Fruit fly (Drosophila melanogaster): ENCODE results near the gene Mettl14.
A peak's percentile ranks its signal among the peaks of the same experiment; 100 is the strongest.

Gene Mettl14

dm6 chr2L:8311091-8311490 is 2.9 kb downstream of the Mettl14 start, which contains the start of the genes CG7810 and CG7806 (continued):
- TF ChIP-seq CG15269 (tag; optimal IDR thresholded peaks at IDR 0.05) (peak; percentile 92), jigr1 (GFP tag; IDR thresholded peaks at IDR 0.05) (no peak; the same call in 2 of the 3 replicates), CG4707 (GFP tag; optimal IDR thresholded peaks at IDR 0.05) (peak; percentile 57), CG2116 (GFP tag; optimal IDR thresholded peaks at IDR 0.05) (peak; percentile 92), CG12659 (GFP tag; optimal IDR thresholded peaks at IDR 0.05) (peak; percentile 95), CG18476 (GFP tag; optimal IDR thresholded peaks at IDR 0.05) (peak; percentile 82), shn (GFP tag; optimal IDR thresholded peaks at IDR 0.05) (peak; percentile 74), CG15479 (GFP tag; optimal IDR thresholded peaks at IDR 0.05) (peak; percentile 79), kni (GFP tag; optimal IDR thresholded peaks at IDR 0.05) (peak; percentile 42), MTF-1 (GFP tag; optimal IDR thresholded peaks at IDR 0.05; ENCODE audit: borderline replicate concordance) (peak; percentile 53), btn (GFP tag; optimal IDR thresholded peaks at IDR 0.05) (peak; percentile 64), dpn (GFP tag; optimal IDR thresholded peaks at IDR 0.05) (peak; percentile 78 to 91), jing (GFP tag; optimal IDR thresholded peaks at IDR 0.05) (peak; percentile 58), pros (GFP tag; optimal IDR thresholded peaks at IDR 0.05) (peak; percentile 37), Nf-YA (GFP tag; IDR thresholded peaks at IDR 0.05) (peak; percentile 69; the same call in 1 of the 2 replicates), CG4282 (GFP tag; optimal IDR thresholded peaks at IDR 0.05) (peak; percentile 25), psq (GFP tag; optimal IDR thresholded peaks at IDR 0.05) (peak; percentile 61), CG9817 (tag; optimal IDR thresholded peaks at IDR 0.05) (peak; percentile 87), lov (optimal IDR thresholded peaks at IDR 0.05) (no peak), lov (GFP tag; IDR thresholded peaks at IDR 0.05) (peak; percentile 67; the same call in 1 of the 3 replicates), knrl (GFP tag; IDR thresholded peaks at IDR 0.05; ENCODE audit: partially characterized antibody) (peak; percentile 45; the same call in 2 of the 3 replicates), CG1529 (GFP tag; optimal IDR thresholded peaks at IDR 0.05) (peak; percentile 86), CG12104 (GFP tag; optimal IDR thresholded peaks at IDR 0.05) (peak; percentile 78), Drgx (GFP tag; IDR thresholded peaks at IDR 0.05) (peak; percentile 89), lola (GFP tag; optimal IDR thresholded peaks at IDR 0.05) (peak in 1 of 3 experiments; percentile 85), NK7.1 (GFP tag; optimal IDR thresholded peaks at IDR 0.05) (peak; percentile 68), Neu2 (GFP tag; optimal IDR thresholded peaks at IDR 0.05; ENCODE audit: borderline replicate concordance) (peak; percentile 16), CG6791 (GFP tag; IDR thresholded peaks at IDR 0.05; ENCODE audit: partially characterized antibody) (0 out of 3 replicates have a peak, but pooled peaks have one; percentile 5), CG32532 (GFP tag; IDR thresholded peaks at IDR 0.05) (peak; percentile 90), unpg (GFP tag; optimal IDR thresholded peaks at IDR 0.05) (peak; percentile 96), CG6813 (GFP tag; optimal IDR thresholded peaks at IDR 0.05) (peak; percentile 84), kah (GFP tag; optimal IDR thresholded peaks at IDR 0.05) (peak; percentile 67), vnd (GFP tag; IDR thresholded peaks at IDR 0.05; ENCODE audit: partially characterized antibody) (0 out of 3 replicates have a peak, but pooled peaks have one; percentile 17), unc-4 (GFP tag; IDR thresholded peaks at IDR 0.05; ENCODE audit: partially characterized antibody) (peak; percentile 52), CG10565 (GFP tag; optimal IDR thresholded peaks at IDR 0.05) (peak; percentile 10), CG31388 (GFP tag; optimal IDR thresholded peaks at IDR 0.05) (peak; percentile 56), D19B (GFP tag; optimal IDR thresholded peaks at IDR 0.05) (no peak), CG11723 (GFP tag; optimal IDR thresholded peaks at IDR 0.05) (no peak), CG18011 (GFP tag; optimal IDR thresholded peaks at IDR 0.05) (peak; percentile 78), YL-1 (GFP tag; optimal IDR thresholded peaks at IDR 0.05) (peak; percentile 91), sisA (GFP tag; IDR thresholded peaks at IDR 0.05) (peak; percentile 84), ken (GFP tag; IDR thresholded peaks at IDR 0.05) (peak; percentile 91), CG13624 (GFP tag; optimal IDR thresholded peaks at IDR 0.05) (peak; percentile 89), CG7987 (GFP tag; optimal IDR thresholded peaks at IDR 0.05) (peak; percentile 40), NFAT (GFP tag; IDR thresholded peaks at IDR 0.05) (peak; percentile 70; the same call in 1 of the 2 replicates), Hey (tag; optimal IDR thresholded peaks at IDR 0.05) (no peak), Hr78 (GFP tag; optimal IDR thresholded peaks at IDR 0.05) (no peak), Dek (tag; optimal IDR thresholded peaks at IDR 0.05) (peak; percentile 86), CG2199 (GFP tag; IDR thresholded peaks at IDR 0.05) (peak; percentile 72; the same call in 1 of the 3 replicates)
